Fruit fly (Drosophila melanogaster) whole organism, wandering third instar larva: ENCODE results near the gene CG16903.

Source experiments
- CG32264 ChIP-seq: fragments of 200-800 bp; sonication (Bioruptor generic); optimal IDR thresholded peaks from 2 replicates; lab custom pipeline; 2016; ENCODE audit warnings: missing biosample characterization, missing genetic modification characterization
- CrebA ChIP-seq: fragments of 200-800 bp; sonication (Bioruptor generic); optimal IDR thresholded peaks from 2 replicates; lab custom pipeline; 2016; ENCODE audit warnings: missing biosample characterization, mild to moderate bottlenecking, missing genetic modification characterization, borderline replicate concordance
- Dfd ChIP-seq: fragments of >200 bp; optimal IDR thresholded peaks from 2 replicates; lab custom pipeline; 2017; ENCODE audit warnings: missing biosample characterization, missing genetic modification characterization
- Dif ChIP-seq: fragments of 200-275, 200-300 bp; sonication (Bioruptor generic); optimal IDR thresholded peaks from 2 replicates; lab custom pipeline; 2018; ENCODE audit warnings: missing biosample characterization, missing genetic modification characterization; ENCODE audit not compliant: partially characterized antibody
- HLH106 ChIP-seq: fragments of 200-800 bp; optimal IDR thresholded peaks from 3 replicates; lab custom pipeline; 2019; ENCODE audit warnings: missing biosample characterization, mild to moderate bottlenecking, missing genetic modification characterization, moderate library complexity
- Hnf4 ChIP-seq: fragments of 200-800 bp; sonication (Bioruptor generic); optimal IDR thresholded peaks from 2 replicates; lab custom pipeline; 2016; ENCODE audit warnings: missing biosample characterization, mild to moderate bottlenecking, missing genetic modification characterization
- Hr78 ChIP-seq: fragments of >200 bp; optimal IDR thresholded peaks from 2 replicates; lab custom pipeline; 2017; ENCODE audit warnings: missing biosample characterization, missing genetic modification characterization
- Hr83 ChIP-seq: fragments of 200-300 bp; sonication (Bioruptor generic); optimal IDR thresholded peaks from 2 replicates; lab custom pipeline; 2016; ENCODE audit warnings: missing biosample characterization, mild to moderate bottlenecking, missing genetic modification characterization, moderate library complexity; ENCODE audit not compliant: poor library complexity, severe bottlenecking
- Jra ChIP-seq: sonication (Bioruptor generic); optimal IDR thresholded peaks from 2 replicates; lab custom pipeline; 2016; ENCODE audit warnings: missing biosample characterization, missing genetic modification characterization
- Mio ChIP-seq: sonication (Bioruptor generic); optimal IDR thresholded peaks from 2 replicates; lab custom pipeline; 2016; ENCODE audit warnings: missing biosample characterization, missing genetic modification characterization
- Myc ChIP-seq: fragments of >200 bp; optimal IDR thresholded peaks from 2 replicates; lab custom pipeline; 2017
- N ChIP-seq: fragments of >200 bp; optimal IDR thresholded peaks from 2 replicates; lab custom pipeline; 2018; ENCODE audit warnings: missing biosample characterization, missing external identifiers, missing genetic modification characterization
- OdsH ChIP-seq: fragments of 200-800 bp; sonication (Bioruptor generic); optimal IDR thresholded peaks from 2 replicates; lab custom pipeline; 2016; ENCODE audit warnings: missing biosample characterization, mild to moderate bottlenecking, missing genetic modification characterization
- Rel ChIP-seq, 2 experiments: fragments of 200-800 bp; sonication (Bioruptor generic) in 1 of 2; optimal IDR thresholded peaks; 2 replicates in 1 of 2; 3 replicates in 1 of 2; lab custom pipeline; 2016 to 2019; ENCODE audit warnings: mild to moderate bottlenecking in 2 of 2, missing biosample characterization in 2 of 2, missing genetic modification characterization in 2 of 2, moderate library complexity in 1 of 2
- Sp1 ChIP-seq: fragments of 200-800 bp; sonication (Bioruptor generic); optimal IDR thresholded peaks from 3 replicates; lab custom pipeline; 2019; ENCODE audit warnings: missing biosample characterization, mild to moderate bottlenecking, missing genetic modification characterization, moderate library complexity
- br ChIP-seq: fragments of 200-800 bp; sonication (Bioruptor generic); optimal IDR thresholded peaks from 2 replicates; lab custom pipeline; 2016; ENCODE audit warnings: missing biosample characterization, missing genetic modification characterization
- brk ChIP-seq: fragments of 200-800 bp; sonication (Bioruptor generic); optimal IDR thresholded peaks from 2 replicates; lab custom pipeline; 2016; ENCODE audit warnings: missing biosample characterization, mild to moderate bottlenecking, missing genetic modification characterization
- dmrt93B ChIP-seq: fragments of 200-800 bp; sonication (Bioruptor generic); optimal IDR thresholded peaks from 2 replicates; lab custom pipeline; 2018; ENCODE audit warnings: missing biosample characterization, mild to moderate bottlenecking, missing genetic modification characterization
- dsf ChIP-seq: sonication (Bioruptor generic); optimal IDR thresholded peaks from 2 replicates; lab custom pipeline; 2016; ENCODE audit warnings: missing biosample characterization, missing genetic modification characterization, borderline replicate concordance
- ey ChIP-seq: fragments of 200-800 bp; sonication (Bioruptor generic); optimal IDR thresholded peaks from 2 replicates; lab custom pipeline; 2016; ENCODE audit warnings: missing biosample characterization, missing genetic modification characterization
- foxo ChIP-seq, 2 experiments: fragments of 200-800 bp; sonication (Bioruptor generic); optimal IDR thresholded peaks; 2 replicates in 1 of 2; 3 replicates in 1 of 2; lab custom pipeline; 2016 to 2017; ENCODE audit warnings: missing biosample characterization in 2 of 2, missing genetic modification characterization in 2 of 2
- fru ChIP-seq: fragments of 200-800 bp; sonication (Bioruptor generic); optimal IDR thresholded peaks from 3 replicates; lab custom pipeline; 2016; ENCODE audit warnings: missing biosample characterization, mild to moderate bottlenecking, missing genetic modification characterization
- h ChIP-seq: fragments of 200-800 bp; sonication (Bioruptor generic); optimal IDR thresholded peaks from 3 replicates; lab custom pipeline; 2016; ENCODE audit warnings: missing biosample characterization, mild to moderate bottlenecking, missing genetic modification characterization
- jim ChIP-seq: fragments of 175-275, 200-325 bp; sonication (Bioruptor generic); optimal IDR thresholded peaks from 2 replicates; lab custom pipeline; 2016; ENCODE audit warnings: missing biosample characterization, mild to moderate bottlenecking, missing genetic modification characterization
- pan ChIP-seq: fragments of >200 bp; optimal IDR thresholded peaks from 2 replicates; lab custom pipeline; 2017
- psq ChIP-seq: fragments of 200-800 bp; sonication (Bioruptor generic); optimal IDR thresholded peaks from 3 replicates; lab custom pipeline; 2017; ENCODE audit warnings: missing biosample characterization, mild to moderate bottlenecking, missing genetic modification characterization, moderate library complexity
- rgr ChIP-seq: fragments of 200-800 bp; sonication (Bioruptor generic); optimal IDR thresholded peaks from 3 replicates; lab custom pipeline; 2016; ENCODE audit warnings: missing biosample characterization, mild to moderate bottlenecking, missing genetic modification characterization
- sage ChIP-seq: fragments of 200-800 bp; sonication (Bioruptor generic); optimal IDR thresholded peaks from 2 replicates; lab custom pipeline; 2016; ENCODE audit warnings: missing biosample characterization, mild to moderate bottlenecking, missing genetic modification characterization
- tai ChIP-seq: sonication (Bioruptor generic); optimal IDR thresholded peaks from 2 replicates; lab custom pipeline; 2016; ENCODE audit warnings: missing biosample characterization, missing genetic modification characterization
- usp ChIP-seq: fragments of >200 bp; optimal IDR thresholded peaks from 2 replicates; lab custom pipeline; 2017; ENCODE audit warnings: missing biosample characterization, missing genetic modification characterization
- woc ChIP-seq: sonication (Bioruptor generic); optimal IDR thresholded peaks from 2 replicates; lab custom pipeline; 2016; ENCODE audit warnings: missing biosample characterization, mild to moderate bottlenecking, missing genetic modification characterization

The CG16903 gene

dm6 chrX:2076412-2077357 is 3.5 kb downstream of the CG16903 start, which contains the start of gene CG4025:
Gene CG4025 (plus strand): TSS chrX:2076966.
- TF ChIP-seq fru (GFP tag; lab: Kevin White, UChicago), result no peak
- peak; percentile 83 for TF ChIP-seq Myc (lab: Kevin White, UChicago)
- TF ChIP-seq Rel (GFP tag; optimal IDR thresholded peaks at IDR 0.05; lab: Kevin White, UChicago), result no peak
- TF ChIP-seq Rel (tag; optimal IDR thresholded peaks at IDR 0.05; lab: Kevin White, UChicago), result peak; percentile 98
- no peak for TF ChIP-seq br
- no peak for TF ChIP-seq ey (GFP tag; lab: Kevin White, UChicago)
- peak; percentile 48 for TF ChIP-seq Jra (GFP tag; lab: Kevin White, UChicago)

- TF ChIP-seq Myc (lab: Kevin White, UChicago), result peak; percentile 10
- peak in 1 of 2 experiments; percentile 1 for TF ChIP-seq foxo (GFP tag; optimal IDR thresholded peaks at IDR 0.05; lab: Kevin White, UChicago)
- no peak for TF ChIP-seq Rel (GFP tag; optimal IDR thresholded peaks at IDR 0.05; lab: Kevin White, UChicago)
- peak; percentile 30 for TF ChIP-seq Rel (tag; optimal IDR thresholded peaks at IDR 0.05; lab: Kevin White, UChicago)
- TF ChIP-seq fru (GFP tag; lab: Kevin White, UChicago), result peak; percentile 9
- TF ChIP-seq HLH106 (tag; lab: Kevin White, UChicago), result peak; percentile 0
- no peak for TF ChIP-seq Hnf4
Observed at dm6 chrX:2075846-2076377, 4.3 kb downstream of the CG16903 start, which contains the start of gene CG4045. Gene CG4045 (minus strand): TSS chrX:2075900.

- TF ChIP-seq OdsH (GFP tag; lab: Kevin White, UChicago) (no peak), N (GFP tag; lab: Kevin White, UChicago) (no peak), Mio (GFP tag; lab: Kevin White, UChicago) (no peak), h (GFP tag; lab: Kevin White, UChicago) (peak; percentile 18), brk (GFP tag; lab: Kevin White, UChicago) (no peak), Hr83 (GFP tag; lab: Kevin White, UChicago) (no peak), Myc (lab: Kevin White, UChicago) (no peak), foxo (GFP tag; optimal IDR thresholded peaks at IDR 0.05; lab: Kevin White, UChicago) (peak in 1 of 2 experiments; percentile 27), usp (GFP tag; lab: Kevin White, UChicago) (no peak), pan (no peak), Sp1 (GFP tag; lab: Kevin White, UChicago) (no peak), CG32264 (no peak), woc (GFP tag; lab: Kevin White, UChicago) (no peak), Hr78 (GFP tag; lab: Kevin White, UChicago) (no peak), dmrt93B (GFP tag; lab: Kevin White, UChicago) (no peak), Dif (GFP tag; lab: Kevin White, UChicago) (no peak), HLH106 (tag; lab: Kevin White, UChicago) (no peak), sage (GFP tag; lab: Kevin White, UChicago) (no peak), CrebA (no peak), Rel (GFP tag; optimal IDR thresholded peaks at IDR 0.05; lab: Kevin White, UChicago) (no peak), Rel (tag; optimal IDR thresholded peaks at IDR 0.05; lab: Kevin White, UChicago) (peak; percentile 58), fru (GFP tag; lab: Kevin White, UChicago) (peak; percentile 12), jim (no peak), br (no peak), rgr (no peak), tai (GFP tag; lab: Kevin White, UChicago) (no peak), psq (GFP tag; lab: Kevin White, UChicago) (no peak), Dfd (no peak), dsf (GFP tag; lab: Kevin White, UChicago) (no peak), ey (GFP tag; lab: Kevin White, UChicago) (no peak)
Observed at dm6 chrX:2073325-2073724, 6.9 kb downstream of the CG16903 start, which contains the start of gene CG4199. Gene CG4199 (minus strand): TSS chrX:2073483.
